Fruit fly (Drosophila melanogaster) whole organism, embryonic: ENCODE measurements around the gene Sbp2.

ENCODE experiments used
- ATbp ChIP-seq: fragments of 200-800 bp; sonication (Bioruptor generic); optimal IDR thresholded peaks from 2 replicates; lab custom pipeline; 2017; ENCODE audit warnings: missing biosample characterization, mild to moderate bottlenecking, missing genetic modification characterization, missing genetic modification reagents
- Abd-B ChIP-seq: fragments of 200-800 bp; sonication (Bioruptor generic); optimal IDR thresholded peaks from 2 replicates; lab custom pipeline; 2018; ENCODE audit warnings: missing biosample characterization, mild to moderate bottlenecking, missing genetic modification characterization, moderate library complexity
- B-H1 ChIP-seq: fragments of 200-800 bp; sonication (Bioruptor generic); IDR thresholded peaks from 3 replicates; pipeline ENCODE4 v1.3.6; 2022; ENCODE audit warnings: missing biosample characterization, missing genetic modification characterization
- CG10366 ChIP-seq: fragments of 200-800 bp; sonication (Bioruptor generic); IDR thresholded peaks from 2 replicates; pipeline ENCODE4 v1.3.6; 2022; ENCODE audit warnings: missing biosample characterization, missing genetic modification characterization
- CG11695 ChIP-seq: fragments of 200-800 bp; sonication (Bioruptor generic); IDR thresholded peaks from 3 replicates; pipeline ENCODE4 v1.3.6; 2022; ENCODE audit warnings: missing biosample characterization, missing genetic modification characterization
- CG12155 ChIP-seq: fragments of 200-800 bp; sonication (Bioruptor generic); optimal IDR thresholded peaks from 3 replicates; lab custom pipeline; 2016; ENCODE audit warnings: missing biosample characterization, missing genetic modification characterization
- CG13424 ChIP-seq: fragments of 200-800 bp; sonication (Bioruptor generic); optimal IDR thresholded peaks from 2 replicates; lab custom pipeline; 2019; ENCODE audit warnings: missing biosample characterization, mild to moderate bottlenecking, missing genetic modification characterization, moderate library complexity
- CG13775 ChIP-seq: fragments of 200-800 bp; sonication (Bioruptor generic); optimal IDR thresholded peaks from 3 replicates; lab custom pipeline; 2017; ENCODE audit warnings: missing biosample characterization, mild to moderate bottlenecking, missing genetic modification characterization
- CG14014 ChIP-seq: fragments of 200-800 bp; sonication (Bioruptor generic); IDR thresholded peaks from 2 replicates; pipeline ENCODE4 v1.3.6; 2022; ENCODE audit warnings: missing biosample characterization, missing genetic modification characterization
- CG18599 ChIP-seq: fragments of 200-800 bp; sonication (Bioruptor generic); optimal IDR thresholded peaks from 3 replicates; lab custom pipeline; 2017; ENCODE audit warnings: missing biosample characterization, missing genetic modification characterization, mild to moderate bottlenecking, moderate library complexity, missing genetic modification reagents
- CG32772 ChIP-seq: fragments of 200-800 bp; sonication (Bioruptor generic); IDR thresholded peaks from 2 replicates; pipeline ENCODE4 v1.3.6; 2022; ENCODE audit warnings: missing biosample characterization, missing genetic modification characterization
- CG7963 ChIP-seq: fragments of 200-800 bp; sonication (Bioruptor generic); IDR thresholded peaks from 3 replicates; pipeline ENCODE4 v1.3.6; 2022; ENCODE audit warnings: missing biosample characterization, missing genetic modification characterization; ENCODE audit not compliant: partially characterized antibody
- CG8924 ChIP-seq: fragments of 200-800 bp; optimal IDR thresholded peaks from 3 replicates; lab custom pipeline; 2019; ENCODE audit warnings: missing biosample characterization, mild to moderate bottlenecking, missing genetic modification characterization, moderate library complexity
- CG8944 ChIP-seq: fragments of 200-800 bp; sonication (Bioruptor generic); optimal IDR thresholded peaks from 3 replicates; lab custom pipeline; 2016; ENCODE audit warnings: missing biosample characterization, missing genetic modification characterization
- CG9932 ChIP-seq: fragments of 200-800 bp; sonication (Bioruptor generic); IDR thresholded peaks from 2 replicates; pipeline ENCODE4 v1.3.6; 2022; ENCODE audit warnings: missing biosample characterization, missing genetic modification characterization
- Chrac-16 ChIP-seq: fragments of 200-800 bp; sonication (Bioruptor generic); optimal IDR thresholded peaks from 3 replicates; lab custom pipeline; 2016; ENCODE audit warnings: missing biosample characterization, missing genetic modification characterization
- CkIIα-i1 ChIP-seq: fragments of 200-800 bp; sonication (Bioruptor generic); IDR thresholded peaks from 2 replicates; pipeline ENCODE4 v1.3.6; 2022; ENCODE audit warnings: missing biosample characterization, missing genetic modification characterization
- CrebB ChIP-seq: fragments of 200-800 bp; sonication (Bioruptor generic); optimal IDR thresholded peaks from 3 replicates; lab custom pipeline; 2018; ENCODE audit warnings: missing biosample characterization, mild to moderate bottlenecking, missing genetic modification characterization
- Dad ChIP-seq: fragments of 200-800 bp; sonication (Bioruptor generic); optimal IDR thresholded peaks from 3 replicates; lab custom pipeline; 2016; ENCODE audit warnings: missing biosample characterization, missing genetic modification characterization
- Dbx ChIP-seq: fragments of 200-800 bp; sonication (Bioruptor generic); IDR thresholded peaks from 3 replicates; pipeline ENCODE4 v1.3.6; 2022; ENCODE audit warnings: missing biosample characterization, missing genetic modification characterization
- ERR ChIP-seq: fragments of 200-800 bp; sonication (Bioruptor generic); optimal IDR thresholded peaks from 2 replicates; lab custom pipeline; 2016; ENCODE audit warnings: missing biosample characterization, missing genetic modification characterization
- Gug ChIP-seq: fragments of 200-800 bp; sonication (Bioruptor generic); IDR thresholded peaks from 4 replicates; pipeline ENCODE4 v1.3.6; 2022; ENCODE audit warnings: missing biosample characterization, missing genetic modification characterization
- H2.0 ChIP-seq: fragments of 200-800 bp; sonication (Bioruptor generic); IDR thresholded peaks from 2 replicates; pipeline ENCODE4 v1.3.6; 2022; ENCODE audit warnings: missing biosample characterization, missing genetic modification characterization
- HHEX ChIP-seq: fragments of 200-800 bp; sonication (Bioruptor generic); optimal IDR thresholded peaks from 3 replicates; lab custom pipeline; 2017; ENCODE audit warnings: missing biosample characterization, mild to moderate bottlenecking, missing genetic modification characterization, missing genetic modification reagents
- Hey ChIP-seq: fragments of 200-800 bp; sonication (Bioruptor generic); optimal IDR thresholded peaks from 3 replicates; lab custom pipeline; 2018; ENCODE audit warnings: missing biosample characterization, mild to moderate bottlenecking, missing genetic modification characterization
- HmgD ChIP-seq: fragments of 200-800 bp; sonication (Bioruptor generic); optimal IDR thresholded peaks from 3 replicates; lab custom pipeline; 2016; ENCODE audit warnings: missing biosample characterization, missing genetic modification characterization
- Hr39 ChIP-seq: fragments of >200 bp; optimal IDR thresholded peaks from 2 replicates; lab custom pipeline; 2017
- MTF-1 ChIP-seq: fragments of 200-800 bp; sonication (Bioruptor generic); optimal IDR thresholded peaks from 2 replicates; lab custom pipeline; 2018; ENCODE audit warnings: missing biosample characterization, mild to moderate bottlenecking, missing genetic modification characterization, borderline replicate concordance
- NFAT ChIP-seq: fragments of 200-800 bp; sonication (Bioruptor generic); IDR thresholded peaks from 2 replicates; pipeline ENCODE4 v1.3.6; 2022; ENCODE audit warnings: missing biosample characterization, missing genetic modification characterization
- Rfx ChIP-seq: fragments of 200-800 bp; sonication (Bioruptor generic); IDR thresholded peaks from 2 replicates; pipeline ENCODE4 v1.3.6; 2022; ENCODE audit warnings: missing biosample characterization, missing genetic modification characterization
- Stat92E ChIP-seq, 3 experiments: fragments of >200 bp in 2 of 3; fragments of 200-800 bp in 1 of 3; sonication (Bioruptor generic) in 1 of 3; optimal IDR thresholded peaks; 2 replicates each; lab custom pipeline; 2017 to 2019; ENCODE audit warnings: missing biosample characterization in 3 of 3, missing genetic modification characterization in 3 of 3, mild to moderate bottlenecking in 1 of 3, moderate library complexity in 1 of 3
- Taf1 ChIP-seq: fragments of 200-800 bp; sonication (Bioruptor generic); IDR thresholded peaks from 2 replicates; pipeline ENCODE4 v1.3.6; 2022; ENCODE audit warnings: missing biosample characterization, missing genetic modification characterization
- ac ChIP-seq: fragments of 200-800 bp; sonication (Bioruptor generic); optimal IDR thresholded peaks from 3 replicates; lab custom pipeline; 2017; ENCODE audit warnings: missing biosample characterization, mild to moderate bottlenecking, missing genetic modification characterization
- al ChIP-seq: fragments of 200-800 bp; sonication (Bioruptor generic); IDR thresholded peaks from 2 replicates; pipeline ENCODE4 v1.3.6; 2022; ENCODE audit warnings: missing biosample characterization, missing genetic modification characterization
- ato ChIP-seq: fragments of 200-800 bp; sonication (Bioruptor generic); IDR thresholded peaks from 2 replicates; pipeline ENCODE4 v1.3.6; 2022; ENCODE audit warnings: missing biosample characterization, missing genetic modification characterization; ENCODE audit not compliant: partially characterized antibody
- az2 ChIP-seq: fragments of 200-800 bp; sonication (Bioruptor generic); optimal IDR thresholded peaks from 3 replicates; lab custom pipeline; 2016; ENCODE audit warnings: missing biosample characterization, missing genetic modification characterization
- bab2 ChIP-seq: fragments of 200-800 bp; sonication (Bioruptor generic); optimal IDR thresholded peaks from 2 replicates; lab custom pipeline; 2016; ENCODE audit warnings: missing biosample characterization, missing genetic modification characterization
- cg ChIP-seq: fragments of 200-800 bp; sonication (Bioruptor generic); optimal IDR thresholded peaks from 3 replicates; lab custom pipeline; 2019; ENCODE audit warnings: missing biosample characterization, mild to moderate bottlenecking, missing genetic modification characterization, moderate library complexity
- ci ChIP-seq: fragments of 200-800 bp; sonication (Bioruptor generic); IDR thresholded peaks from 3 replicates; pipeline ENCODE4 v1.3.6; 2022; ENCODE audit warnings: missing biosample characterization, missing genetic modification characterization
- crc ChIP-seq: fragments of 200-800 bp; sonication (Bioruptor generic); optimal IDR thresholded peaks from 2 replicates; lab custom pipeline; 2016; ENCODE audit warnings: missing biosample characterization, missing genetic modification characterization
- dm ChIP-seq: fragments of 200-800 bp; sonication (Bioruptor generic); optimal IDR thresholded peaks from 3 replicates; lab custom pipeline; 2016; ENCODE audit warnings: missing biosample characterization, missing genetic modification characterization
- eyg ChIP-seq: fragments of 200-800 bp; sonication (Bioruptor generic); optimal IDR thresholded peaks from 3 replicates; lab custom pipeline; 2016; ENCODE audit warnings: missing biosample characterization, missing genetic modification characterization
- gfzf ChIP-seq: fragments of 200-800 bp; sonication (Bioruptor generic); optimal IDR thresholded peaks from 2 replicates; lab custom pipeline; 2016; ENCODE audit warnings: missing biosample characterization, mild to moderate bottlenecking, missing genetic modification characterization, moderate library complexity
- gt ChIP-seq: fragments of 200-800 bp; sonication (Bioruptor generic); IDR thresholded peaks from 2 replicates; pipeline ENCODE4 v1.3.6; 2022; ENCODE audit warnings: missing biosample characterization, missing genetic modification characterization
- ken ChIP-seq: fragments of 200-800 bp; sonication (Bioruptor generic); IDR thresholded peaks from 3 replicates; pipeline ENCODE4 v1.3.6; 2022; ENCODE audit warnings: missing biosample characterization, missing genetic modification characterization
- knrl ChIP-seq: fragments of 200-800 bp; sonication (Bioruptor generic); IDR thresholded peaks from 3 replicates; pipeline ENCODE4 v1.3.6; 2022; ENCODE audit warnings: missing biosample characterization, missing genetic modification characterization; ENCODE audit not compliant: partially characterized antibody
- lilli ChIP-seq: fragments of 200-800 bp; sonication (Bioruptor generic); optimal IDR thresholded peaks from 3 replicates; lab custom pipeline; 2016; ENCODE audit warnings: missing biosample characterization, missing genetic modification characterization
- peb ChIP-seq: fragments of 200-800 bp; sonication (Bioruptor generic); IDR thresholded peaks from 2 replicates; pipeline ENCODE4 v1.3.6; 2022; ENCODE audit warnings: missing biosample characterization, missing genetic modification characterization
- row ChIP-seq: fragments of 200-800 bp; sonication (Bioruptor generic); IDR thresholded peaks from 3 replicates; pipeline ENCODE4 v1.3.6; 2022; ENCODE audit warnings: missing biosample characterization, missing genetic modification characterization
- sens-2 ChIP-seq: fragments of 200-800 bp; sonication (Bioruptor generic); IDR thresholded peaks from 2 replicates; pipeline ENCODE4 v1.3.6; 2022; ENCODE audit warnings: missing biosample characterization, missing genetic modification characterization
- wdn ChIP-seq: fragments of 200-800 bp; sonication (Bioruptor generic); IDR thresholded peaks from 2 replicates; pipeline ENCODE4 v1.3.6; 2022; ENCODE audit warnings: missing biosample characterization, missing genetic modification characterization

Sbp2 gene

DNA sequence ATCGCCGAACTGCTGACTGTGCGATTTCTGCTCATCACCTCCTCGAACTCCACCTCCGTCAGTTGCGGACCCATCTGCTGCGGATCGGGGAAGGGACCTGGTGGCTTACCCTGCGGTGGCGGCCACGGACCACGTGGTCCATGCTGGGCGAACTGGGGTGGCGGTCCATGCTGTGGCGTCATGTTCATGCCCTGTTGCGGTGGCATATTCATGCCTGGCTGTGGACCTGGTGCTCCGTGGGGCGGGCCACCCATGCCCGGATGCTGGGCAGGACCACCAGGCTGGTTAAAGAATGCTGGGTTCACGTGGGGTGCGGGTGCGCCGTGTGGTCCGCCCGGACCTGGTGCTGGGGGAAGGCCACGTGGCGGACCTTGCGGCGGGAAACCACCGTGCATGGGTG is 8.3 kb downstream of the Sbp2 start (continued):
- TF ChIP-seq al (GFP tag; lab: Robert Waterston, UW) (no peak), CG12155 (GFP tag; lab: Kevin White, UChicago) (no peak), ci (0 out of 3 replicates have a peak, but pooled peaks have one; percentile 21), CG9932 (GFP tag; lab: Robert Waterston, UW) (peak; percentile 10; the same call in 1 of the 2 replicates), HmgD (GFP tag; lab: Kevin White, UChicago) (no peak), cg (no peak), peb (GFP tag; lab: Robert Waterston, UW) (0 out of 2 replicates have a peak, but pooled peaks have one; percentile 12), crc (GFP tag; lab: Kevin White, UChicago) (no peak), bab2 (GFP tag; lab: Kevin White, UChicago) (no peak), eyg (GFP tag; lab: Kevin White, UChicago) (no peak), Stat92E (GFP tag; optimal IDR thresholded peaks at IDR 0.05; lab: Kevin White, UChicago) (no peak), CG8944 (GFP tag; lab: Kevin White, UChicago) (no peak), CrebB (no peak), Dad (no peak), NFAT (GFP tag; lab: Robert Waterston, UW) (peak; percentile 16; the same call in 1 of the 2 replicates), MTF-1 (GFP tag; lab: Kevin White, UChicago) (no peak), CG32772 (no peak), CkIIα-i1 (GFP tag; lab: Robert Waterston, UW) (no peak), CG11695 (GFP tag; lab: Robert Waterston, UW) (no peak), Abd-B (no peak), Hr39 (lab: Kevin White, UChicago) (peak; percentile 19), CG8924 (tag; lab: Kevin White, UChicago) (no peak), Dbx (GFP tag; lab: Robert Waterston, UW) (no peak)

DNA sequence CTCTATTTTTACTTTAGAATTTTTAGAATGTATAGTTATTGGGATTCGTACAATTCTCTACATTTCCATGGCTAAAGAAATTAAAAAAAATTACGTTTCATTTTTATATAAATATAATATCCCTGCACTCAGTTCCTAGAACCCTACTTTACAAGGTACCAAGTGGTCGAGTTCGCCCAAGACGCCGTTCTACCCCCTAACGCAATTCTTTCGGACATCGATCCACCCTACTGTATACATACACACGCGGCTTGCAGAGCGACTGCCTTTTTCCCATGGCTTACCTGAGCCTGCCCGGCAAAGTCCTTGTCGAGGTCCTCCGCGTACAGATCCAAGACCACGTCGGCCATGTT is 10.8 kb downstream of the Sbp2 start:
- peak; percentile 15; the same call in 1 of the 2 replicates for TF ChIP-seq CG10366
- TF ChIP-seq ac (GFP tag; lab: Kevin White, UChicago), result no peak
- peak; percentile 16 for TF ChIP-seq az2 (GFP tag; lab: Kevin White, UChicago)
- TF ChIP-seq lilli (GFP tag; lab: Kevin White, UChicago), result peak; percentile 53
- TF ChIP-seq B-H1 (GFP tag; lab: Robert Waterston, UW), result no peak
- TF ChIP-seq wdn, result no peak
- TF ChIP-seq Hey (tag; lab: Kevin White, UChicago), result peak; percentile 71
- TF ChIP-seq gt (GFP tag; lab: Robert Waterston, UW), result no peak
- TF ChIP-seq ato (GFP tag; lab: Robert Waterston, UW), result no peak
- peak; percentile 11 for TF ChIP-seq CG13775 (GFP tag; lab: Kevin White, UChicago)
- TF ChIP-seq ci, result peak; percentile 34; the same call in 2 of the 3 replicates
- TF ChIP-seq Stat92E (GFP tag; optimal IDR thresholded peaks at IDR 0.05; lab: Kevin White, UChicago), result no peak
- TF ChIP-seq gfzf (GFP tag; lab: Kevin White, UChicago), result no peak
- no peak for TF ChIP-seq sens-2 (GFP tag; lab: Robert Waterston, UW)
- no peak for TF ChIP-seq ERR (GFP tag; lab: Kevin White, UChicago)
- TF ChIP-seq Rfx (GFP tag; lab: Robert Waterston, UW), result peak; percentile 45; the same call in 1 of the 2 replicates
- peak; percentile 47; the same call in 1 of the 2 replicates for TF ChIP-seq Taf1 (GFP tag; lab: Robert Waterston, UW)
- no peak for TF ChIP-seq CG7963
- TF ChIP-seq CG18599 (GFP tag; lab: Kevin White, UChicago), result no peak
- TF ChIP-seq al (GFP tag; lab: Robert Waterston, UW), result 0 out of 2 replicates have a peak, but pooled peaks have one; percentile 4
- TF ChIP-seq H2.0 (GFP tag; lab: Robert Waterston, UW), result 0 out of 2 replicates have a peak, but pooled peaks have one; percentile 24
- TF ChIP-seq CG14014, result 0 out of 2 replicates have a peak, but pooled peaks have one; percentile 8
- TF ChIP-seq row (GFP tag; lab: Robert Waterston, UW), result peak; percentile 68
- TF ChIP-seq ken (GFP tag; lab: Robert Waterston, UW), result no peak
- peak; percentile 15; the same call in 1 of the 4 replicates for TF ChIP-seq Gug (GFP tag; lab: Robert Waterston, UW)
- TF ChIP-seq dm (GFP tag; lab: Kevin White, UChicago), result peak; percentile 45
- no peak for TF ChIP-seq ATbp (GFP tag; lab: Kevin White, UChicago)
- TF ChIP-seq knrl (GFP tag; lab: Robert Waterston, UW), result no peak
- peak; percentile 4 for TF ChIP-seq HHEX (GFP tag; lab: Kevin White, UChicago)
- TF ChIP-seq Chrac-16 (GFP tag; lab: Kevin White, UChicago), result peak; percentile 9
- peak; percentile 17 for TF ChIP-seq CG13424 (tag; lab: Kevin White, UChicago)
